Worm (Caenorhabditis elegans) whole organism, early embryonic: Measurements from ENCODE around the gene Y54F10BM.6.
"Not testable (repeated sequence)": the region's sequence is repeated elsewhere in the genome, so short reads cannot be mapped to it uniquely, and the experiment has no call there.

ENCODE experiments used
- B0310.2 ChIP-seq: sonication (generic microtip); optimal IDR thresholded peaks from 2 replicates; lab custom pipeline; 2016; ENCODE audit warnings: mild to moderate bottlenecking, missing genetic modification characterization, missing compliant biosample characterization
- F13C5.2 ChIP-seq: sonication (generic microtip); optimal IDR thresholded peaks from 2 replicates; lab custom pipeline; 2017; ENCODE audit warnings: mild to moderate bottlenecking, missing genetic modification characterization, inconsistent platforms, missing compliant biosample characterization
- aly-1 ChIP-seq: sonication (generic microtip); optimal IDR thresholded peaks from 2 replicates; lab custom pipeline; 2016; ENCODE audit warnings: missing genetic modification characterization, missing compliant biosample characterization
- ama-1 ChIP-seq: fragments of 150-350 bp; optimal IDR thresholded peaks from 2 replicates; lab custom pipeline; 2014
- ceh-13 ChIP-seq: fragments of 200-800 bp; sonication (Bioruptor generic); optimal IDR thresholded peaks from 2 replicates; lab custom pipeline; 2018; ENCODE audit warnings: mild to moderate bottlenecking, missing genetic modification characterization, missing compliant biosample characterization
- ceh-36 ChIP-seq: sonication (generic microtip); optimal IDR thresholded peaks from 2 replicates; lab custom pipeline; 2016; ENCODE audit warnings: missing genetic modification characterization, inconsistent platforms, missing compliant biosample characterization
- ets-7 ChIP-seq: sonication (generic microtip); optimal IDR thresholded peaks from 2 replicates; lab custom pipeline; 2016; ENCODE audit warnings: missing genotype, missing genetic modification characterization, missing compliant biosample characterization
- flt-1 ChIP-seq: fragments of 200-800 bp; sonication (Bioruptor generic); IDR thresholded peaks from 2 replicates; pipeline ENCODE4 v1.3.6; 2022; ENCODE audit warnings: missing genetic modification characterization, missing compliant biosample characterization
- hmbx-1 ChIP-seq: sonication (generic microtip); optimal IDR thresholded peaks from 2 replicates; lab custom pipeline; 2016; ENCODE audit warnings: mild to moderate bottlenecking, missing genetic modification characterization, missing compliant biosample characterization
- hmg-4 ChIP-seq: fragments of 200-800 bp; sonication (Bioruptor generic); optimal IDR thresholded peaks from 2 replicates; lab custom pipeline; 2018; ENCODE audit warnings: mild to moderate bottlenecking, missing genetic modification characterization, missing compliant biosample characterization
- hnd-1 ChIP-seq: sonication (generic microtip); optimal IDR thresholded peaks from 2 replicates; lab custom pipeline; 2016; ENCODE audit warnings: missing genetic modification characterization, missing compliant biosample characterization
- pes-1 ChIP-seq: fragments of 200-800 bp; sonication (Bioruptor generic); IDR thresholded peaks from 2 replicates; pipeline ENCODE4 v1.3.6; 2022; ENCODE audit warnings: missing genetic modification reagents, missing genetic modification characterization, missing compliant biosample characterization
- scrt-1 ChIP-seq: fragments of 200-800 bp; sonication (Bioruptor generic); IDR thresholded peaks from 2 replicates; pipeline ENCODE4 v1.3.6; 2022; ENCODE audit warnings: missing genetic modification characterization, missing compliant biosample characterization
- sea-1 ChIP-seq: fragments of 200-800 bp; sonication (Bioruptor generic); conservative IDR thresholded peaks from 2 replicates; pipeline ENCODE4 v1.3.6; 2022; ENCODE audit warnings: missing genetic modification characterization, missing compliant biosample characterization
- tbx-11 ChIP-seq: fragments of 200-800 bp; sonication (Bioruptor generic); IDR thresholded peaks from 2 replicates; pipeline ENCODE4 v1.3.6; 2022; ENCODE audit warnings: missing genetic modification characterization, missing compliant biosample characterization
- tbx-37 ChIP-seq: fragments of 200-800 bp; sonication (Bioruptor generic); conservative IDR thresholded peaks from 2 replicates; pipeline ENCODE4 v1.3.6; 2022; ENCODE audit warnings: missing genetic modification reagents, missing genetic modification characterization, missing compliant biosample characterization
- tra-4 ChIP-seq: sonication (generic microtip); optimal IDR thresholded peaks from 2 replicates; lab custom pipeline; 2017; ENCODE audit warnings: missing genetic modification characterization, missing compliant biosample characterization

Y54F10BM.6 gene

ce11 chrIII:2255522-2255921 is 7.5 kb upstream of the Y54F10BM.6 start, which contains the start of gene fbxa-71:
fbxa-71 (plus strand) TSS chrIII:2255822.
- TF ChIP-seq ama-1 (lab: Kevin White, UChicago), result no peak
- no peak for TF ChIP-seq ceh-36
- TF ChIP-seq flt-1 (GFP tag; lab: Robert Waterston, UW), result no peak
- TF ChIP-seq hmg-4 (GFP tag; lab: Kevin White, UChicago), result no peak
- TF ChIP-seq tra-4 (tag; lab: Kevin White, UChicago), result no peak
- TF ChIP-seq tbx-37, result no peak
- no peak for TF ChIP-seq sea-1 (GFP tag; lab: Robert Waterston, UW)
- no peak for TF ChIP-seq ets-7
- TF ChIP-seq B0310.2, result no peak
- no peak for TF ChIP-seq F13C5.2 (tag; lab: Kevin White, UChicago)
- no peak for TF ChIP-seq aly-1 (tag; lab: Kevin White, UChicago)
- no peak for TF ChIP-seq hmbx-1 (tag; lab: Kevin White, UChicago)
- TF ChIP-seq hnd-1 (tag; lab: Kevin White, UChicago), result no peak
- TF ChIP-seq ceh-13 (GFP tag; lab: Kevin White, UChicago), result no peak

ce11 chrIII:2258863-2259262 is 4.2 kb upstream of the Y54F10BM.6 start, which contains the start of gene fbxa-43:
fbxa-43 (minus strand) TSS chrIII:2258963.
- TF ChIP-seq tbx-11 (GFP tag; lab: Robert Waterston, UW), result no peak
- TF ChIP-seq ceh-13 (GFP tag; lab: Kevin White, UChicago), result no peak
- TF ChIP-seq pes-1, result no peak
- TF ChIP-seq ceh-36, result no peak

ce11 chrIII:2259329-2259728 is 3.7 kb upstream of the Y54F10BM.6 start:
- TF ChIP-seq ceh-13 (GFP tag; lab: Kevin White, UChicago), result no peak
- no peak for TF ChIP-seq ets-7
- no peak for TF ChIP-seq tbx-11 (GFP tag; lab: Robert Waterston, UW)
- no peak for TF ChIP-seq ceh-36
- no peak for TF ChIP-seq F13C5.2 (tag; lab: Kevin White, UChicago)
- no peak for TF ChIP-seq pes-1
- TF ChIP-seq aly-1 (tag; lab: Kevin White, UChicago), result no peak
- TF ChIP-seq B0310.2, result no peak
- TF ChIP-seq hmbx-1 (tag; lab: Kevin White, UChicago), result no peak
- TF ChIP-seq ama-1 (lab: Kevin White, UChicago), result no peak
- TF ChIP-seq scrt-1 (GFP tag; lab: Robert Waterston, UW), result no peak
- no peak for TF ChIP-seq tra-4 (tag; lab: Kevin White, UChicago)
- no peak for TF ChIP-seq tbx-37
- no peak for TF ChIP-seq hnd-1 (tag; lab: Kevin White, UChicago)
- TF ChIP-seq flt-1 (GFP tag; lab: Robert Waterston, UW), result no peak
- no peak for TF ChIP-seq sea-1 (GFP tag; lab: Robert Waterston, UW)
- TF ChIP-seq hmg-4 (GFP tag; lab: Kevin White, UChicago), result no peak

DNA sequence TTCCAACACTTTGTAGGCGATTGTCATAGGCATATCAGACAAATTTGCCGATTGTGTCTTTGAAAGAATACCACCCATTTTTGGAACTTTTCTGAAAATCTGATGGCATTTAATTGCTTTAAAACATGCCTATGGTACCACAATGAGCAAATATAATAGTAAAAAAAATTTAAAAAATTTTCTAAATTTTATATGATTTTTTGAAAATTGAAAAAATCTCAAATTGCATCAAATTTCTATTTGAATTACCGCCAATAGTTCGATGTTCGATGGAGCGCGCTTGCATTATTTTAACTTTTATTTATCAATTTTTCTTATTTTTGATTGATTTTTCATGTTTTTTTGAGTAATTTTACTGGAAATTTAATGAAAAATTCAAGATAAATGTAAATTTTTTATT is 1.7 kb upstream of the Y54F10BM.6 start, which contains the start of gene fbxa-42:
Gene fbxa-42, minus strand, starts transcription at position 101 of the 400 bp plus-strand sequence.
- not testable (repeated sequence) for TF ChIP-seq ceh-13 (GFP tag; lab: Kevin White, UChicago); tbx-37; F13C5.2 (tag; lab: Kevin White, UChicago)

ce11 chrIII:2265986-2266701 is 3.1 kb downstream of the Y54F10BM.6 start, which contains the start of gene fbxa-9:
fbxa-9 (plus strand) TSS chrIII:2266651.
- no peak for TF ChIP-seq ets-7

DNA sequence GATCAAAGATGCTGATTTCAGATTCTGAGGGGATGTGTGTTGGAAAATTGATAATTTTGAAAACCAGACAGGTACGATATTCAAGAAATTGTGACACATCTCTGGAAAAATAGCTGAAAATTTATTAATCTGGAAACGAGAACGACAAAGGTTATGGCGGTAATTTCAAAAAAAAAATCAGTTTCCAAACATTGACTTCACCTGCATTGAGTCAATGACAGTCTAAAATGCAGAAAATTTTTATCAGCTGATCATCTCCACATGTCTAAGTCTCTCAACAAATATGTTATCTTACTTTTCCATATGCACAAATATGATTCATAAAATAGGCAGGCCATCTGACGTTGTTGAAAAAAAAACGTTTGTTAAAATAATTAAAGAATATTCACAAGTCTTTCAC is 9.0 kb downstream of the Y54F10BM.6 start, which contains the start of gene fbxa-48:
Gene fbxa-48, minus strand, starts transcription at position 101 of the 400 bp plus-strand sequence.
- TF ChIP-seq ama-1 (lab: Kevin White, UChicago) (no peak), ceh-36 (no peak), ets-7 (no peak), F13C5.2 (tag; lab: Kevin White, UChicago) (no peak), B0310.2 (no peak), flt-1 (GFP tag; lab: Robert Waterston, UW) (no peak), aly-1 (tag; lab: Kevin White, UChicago) (no peak), tbx-37 (no peak), hnd-1 (tag; lab: Kevin White, UChicago) (no peak), hmbx-1 (tag; lab: Kevin White, UChicago) (no peak), tra-4 (tag; lab: Kevin White, UChicago) (no peak), hmg-4 (GFP tag; lab: Kevin White, UChicago) (no peak)

- TF ChIP-seq hmg-4 (GFP tag; lab: Kevin White, UChicago) (no peak), tbx-11 (GFP tag; lab: Robert Waterston, UW) (no peak), scrt-1 (GFP tag; lab: Robert Waterston, UW) (no peak), ets-7 (no peak), tra-4 (tag; lab: Kevin White, UChicago) (no peak), ceh-36 (no peak), B0310.2 (no peak)
Measured at ce11 chrIII:2272732-2273131, 9.7 kb downstream of the Y54F10BM.6 start, which contains the start of gene fbxa-39. fbxa-39 (plus strand) TSS chrIII:2273032.

DNA sequence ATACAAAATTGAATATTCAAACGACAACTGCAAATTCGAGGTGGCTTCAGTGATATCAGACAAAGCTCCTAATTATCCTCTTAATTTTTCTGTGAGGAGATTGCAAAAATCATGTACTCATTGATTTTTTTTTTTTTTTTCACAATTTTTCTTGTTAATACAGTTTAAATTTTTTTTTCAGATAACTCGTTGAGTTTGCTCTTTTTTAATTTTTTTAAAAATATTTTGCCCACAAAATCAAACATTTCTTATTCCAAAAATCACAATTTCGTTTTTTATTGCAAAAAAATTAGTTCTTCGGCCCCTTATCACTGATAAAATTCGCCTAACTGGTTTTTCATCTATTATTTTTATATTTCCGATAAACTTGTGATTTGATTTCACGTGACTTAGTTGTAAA is 13.8 kb downstream of the Y54F10BM.6 start, which contains the start of gene Y54F10BM.21:
Gene Y54F10BM.21, plus strand, starts transcription at position 301 of the 400 bp plus-strand sequence.
- TF ChIP-seq hmbx-1 (tag; lab: Kevin White, UChicago) (no peak), scrt-1 (GFP tag; lab: Robert Waterston, UW) (no peak), tbx-37 (no peak), tra-4 (tag; lab: Kevin White, UChicago) (no peak), ceh-13 (GFP tag; lab: Kevin White, UChicago) (no peak), hmg-4 (GFP tag; lab: Kevin White, UChicago) (no peak), tbx-11 (GFP tag; lab: Robert Waterston, UW) (no peak), ama-1 (lab: Kevin White, UChicago) (no peak), pes-1 (no peak), ceh-36 (no peak), ets-7 (no peak), F13C5.2 (tag; lab: Kevin White, UChicago) (no peak), sea-1 (GFP tag; lab: Robert Waterston, UW) (no peak), hnd-1 (tag; lab: Kevin White, UChicago) (no peak), B0310.2 (no peak), flt-1 (GFP tag; lab: Robert Waterston, UW) (no peak), aly-1 (tag; lab: Kevin White, UChicago) (no peak)
